Worm (Caenorhabditis elegans) whole organism, L2 larva: Measurements from ENCODE around the gene Y54E2A.8.

Experiments
- F13H6.1 ChIP-seq: sonication (generic microtip); optimal IDR thresholded peaks from 2 replicates; lab custom pipeline; 2016; ENCODE audit warnings: missing genetic modification characterization, missing compliant biosample characterization
- R02D3.7 ChIP-seq: fragments of 150-350 bp; optimal IDR thresholded peaks from 2 replicates; lab custom pipeline; 2014; ENCODE audit warnings: missing biosample characterization, missing genetic modification characterization
- alr-1 ChIP-seq: fragments of 150-350 bp; optimal IDR thresholded peaks from 2 replicates; lab custom pipeline; 2014; ENCODE audit warnings: missing biosample characterization, missing genetic modification characterization
- ceh-16 ChIP-seq: fragments of 150-350 bp; optimal IDR thresholded peaks from 2 replicates; lab custom pipeline; 2014; ENCODE audit warnings: missing biosample characterization, missing genetic modification characterization
- crh-2 ChIP-seq: sonication (generic microtip); optimal IDR thresholded peaks from 2 replicates; lab custom pipeline; 2017; ENCODE audit warnings: missing biosample characterization, missing genetic modification characterization
- dmd-4 ChIP-seq: sonication (generic microtip); optimal IDR thresholded peaks from 2 replicates; lab custom pipeline; 2017; ENCODE audit warnings: missing biosample characterization, missing genetic modification characterization
- elt-1 ChIP-seq: fragments of 150-350 bp; optimal IDR thresholded peaks from 2 replicates; lab custom pipeline; 2014; ENCODE audit warnings: missing biosample characterization, missing genetic modification characterization
- elt-3 ChIP-seq: sonication (generic microtip); optimal IDR thresholded peaks from 2 replicates; lab custom pipeline; 2017; ENCODE audit warnings: missing biosample characterization, missing genetic modification characterization
- gmeb-1 ChIP-seq: fragments of 150-350 bp; optimal IDR thresholded peaks from 2 replicates; lab custom pipeline; 2014; ENCODE audit warnings: missing biosample characterization, missing genetic modification characterization
- lin-11 ChIP-seq: fragments of 150-350 bp; sonication (generic microtip); optimal IDR thresholded peaks from 2 replicates; lab custom pipeline; 2014; ENCODE audit warnings: missing biosample characterization, missing genetic modification characterization, inconsistent platforms, mixed read lengths
- lin-13 ChIP-seq: fragments of 150-350 bp; optimal IDR thresholded peaks from 2 replicates; lab custom pipeline; 2014; ENCODE audit warnings: missing biosample characterization, missing genetic modification reagents, missing genetic modification characterization
- lin-39 ChIP-seq: fragments of 150-350 bp; optimal IDR thresholded peaks from 2 replicates; lab custom pipeline; 2014; ENCODE audit warnings: missing biosample characterization, missing genetic modification reagents, missing genetic modification characterization
- mdl-1 ChIP-seq, 2 experiments: fragments of 150-350 bp in 1 of 2; sonication (generic microtip) in 1 of 2; optimal IDR thresholded peaks; 2 replicates each; lab custom pipeline; 2017; ENCODE audit warnings: missing biosample characterization in 2 of 2, missing genetic modification characterization in 2 of 2
- nhr-11 ChIP-seq: fragments of 150-350 bp; optimal IDR thresholded peaks from 2 replicates; lab custom pipeline; 2014; ENCODE audit warnings: missing biosample characterization, missing genetic modification characterization
- nhr-12 ChIP-seq: fragments of 150-350 bp; optimal IDR thresholded peaks from 2 replicates; lab custom pipeline; 2014; ENCODE audit warnings: missing biosample characterization, missing genetic modification characterization
- nhr-129 ChIP-seq: fragments of 150-350 bp; optimal IDR thresholded peaks from 2 replicates; lab custom pipeline; 2014; ENCODE audit warnings: missing biosample characterization, missing genetic modification characterization
- nhr-21 ChIP-seq: fragments of 150-350 bp; optimal IDR thresholded peaks from 2 replicates; lab custom pipeline; 2014; ENCODE audit warnings: missing biosample characterization, missing genetic modification characterization
- nhr-23 ChIP-seq: fragments of 150-350 bp; optimal IDR thresholded peaks from 2 replicates; lab custom pipeline; 2014; ENCODE audit warnings: missing biosample characterization, missing genetic modification reagents, missing genetic modification characterization
- nhr-77 ChIP-seq: fragments of 150-350 bp; optimal IDR thresholded peaks from 2 replicates; lab custom pipeline; 2014; ENCODE audit warnings: missing biosample characterization, missing genetic modification characterization
- peb-1 ChIP-seq: fragments of 150-350 bp; optimal IDR thresholded peaks from 2 replicates; lab custom pipeline; 2014; ENCODE audit warnings: missing biosample characterization, missing genetic modification characterization
- sem-4 ChIP-seq: fragments of 150-350 bp; optimal IDR thresholded peaks from 2 replicates; lab custom pipeline; 2014; ENCODE audit warnings: missing biosample characterization, missing genetic modification reagents, missing genetic modification characterization
- skn-1 ChIP-seq: sonication (generic microtip); optimal IDR thresholded peaks from 2 replicates; lab custom pipeline; 2017; ENCODE audit warnings: missing biosample characterization, missing genetic modification characterization
- sma-9 ChIP-seq, 2 experiments: fragments of 150-350 bp in 1 of 2; sonication (generic microtip) in 1 of 2; optimal IDR thresholded peaks; 2 replicates each; lab custom pipeline; 2014 to 2016; ENCODE audit warnings: missing genetic modification characterization in 2 of 2, mild to moderate bottlenecking in 1 of 2, missing biosample characterization in 1 of 2, missing compliant biosample characterization in 1 of 2, missing genetic modification reagents in 1 of 2, moderate library complexity in 1 of 2
- snpc-4 ChIP-seq: fragments of 150-350 bp; optimal IDR thresholded peaks from 2 replicates; lab custom pipeline; 2014; ENCODE audit warnings: missing biosample characterization, missing genetic modification characterization
- unc-39 ChIP-seq: fragments of 150-350 bp; optimal IDR thresholded peaks from 2 replicates; lab custom pipeline; 2014; ENCODE audit warnings: missing biosample characterization, missing genetic modification characterization
- unc-55 ChIP-seq: fragments of 150-350 bp; sonication (generic microtip); optimal IDR thresholded peaks from 3 replicates; lab custom pipeline; 2014; ENCODE audit warnings: missing biosample characterization, missing genetic modification reagents, missing genetic modification characterization
- ztf-4 ChIP-seq: fragments of 150-350 bp; optimal IDR thresholded peaks from 2 replicates; lab custom pipeline; 2014; ENCODE audit warnings: missing biosample characterization, missing genetic modification characterization

Gene Y54E2A.8

DNA sequence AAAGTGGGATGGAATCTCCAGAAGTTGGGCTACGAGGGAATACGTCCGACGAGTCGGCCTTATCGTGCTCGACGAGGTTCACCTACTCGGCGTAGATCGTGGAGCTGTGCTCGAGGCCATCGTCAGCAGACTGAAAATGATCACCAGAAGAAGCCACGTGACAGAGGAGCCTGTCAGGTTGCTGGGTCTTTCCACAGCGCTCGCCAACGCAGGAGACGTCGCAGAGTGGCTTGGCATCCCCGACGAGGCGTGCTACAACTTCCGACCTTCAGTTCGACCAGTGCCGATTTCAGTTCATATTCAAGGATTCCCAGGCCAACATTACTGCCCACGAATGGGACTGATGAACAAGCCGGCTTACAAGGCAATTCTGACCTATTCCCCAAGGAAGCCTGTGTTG lies 7.0 kb upstream of the Y54E2A.8 start:
- TF ChIP-seq F13H6.1 (tag; lab: Kevin White, UChicago) (no peak), lin-39 (tag; lab: Kevin White, UChicago) (no peak), peb-1 (tag; lab: Kevin White, UChicago) (no peak), dmd-4 (tag; lab: Kevin White, UChicago) (no peak), nhr-77 (tag; lab: Kevin White, UChicago) (no peak), R02D3.7 (tag; lab: Kevin White, UChicago) (no peak), lin-13 (GFP tag; lab: Kevin White, UChicago) (no peak), nhr-11 (tag; lab: Kevin White, UChicago) (no peak), lin-11 (no peak), ceh-16 (tag; lab: Kevin White, UChicago) (no peak)

DNA sequence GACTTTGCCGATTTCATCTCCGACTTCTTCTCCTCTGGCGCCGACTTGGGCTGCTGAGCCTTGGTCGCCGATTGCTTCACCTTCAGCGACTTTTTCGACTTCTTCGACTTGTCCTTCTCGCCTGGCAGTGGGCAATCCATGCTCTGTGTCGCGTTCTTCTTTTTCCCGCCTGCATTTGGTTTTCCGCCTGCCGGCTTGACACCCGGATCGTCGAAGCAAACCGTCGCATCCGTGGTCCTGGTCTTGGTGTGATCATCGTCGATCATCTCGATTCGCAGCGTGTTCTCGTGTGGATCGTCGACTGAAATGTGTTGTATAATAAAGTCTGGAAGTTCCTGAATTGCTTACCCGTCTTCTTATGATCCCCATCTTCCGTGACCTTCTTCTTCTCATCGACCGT lies 6.0 kb upstream of the Y54E2A.8 start:
- TF ChIP-seq nhr-23 (no peak), nhr-11 (tag; lab: Kevin White, UChicago) (no peak), alr-1 (no peak), elt-1 (tag; lab: Kevin White, UChicago) (no peak), nhr-12 (tag; lab: Kevin White, UChicago) (no peak), F13H6.1 (tag; lab: Kevin White, UChicago) (no peak)
- TF ChIP-seq, all 48 proteins: peak for 0

DNA sequence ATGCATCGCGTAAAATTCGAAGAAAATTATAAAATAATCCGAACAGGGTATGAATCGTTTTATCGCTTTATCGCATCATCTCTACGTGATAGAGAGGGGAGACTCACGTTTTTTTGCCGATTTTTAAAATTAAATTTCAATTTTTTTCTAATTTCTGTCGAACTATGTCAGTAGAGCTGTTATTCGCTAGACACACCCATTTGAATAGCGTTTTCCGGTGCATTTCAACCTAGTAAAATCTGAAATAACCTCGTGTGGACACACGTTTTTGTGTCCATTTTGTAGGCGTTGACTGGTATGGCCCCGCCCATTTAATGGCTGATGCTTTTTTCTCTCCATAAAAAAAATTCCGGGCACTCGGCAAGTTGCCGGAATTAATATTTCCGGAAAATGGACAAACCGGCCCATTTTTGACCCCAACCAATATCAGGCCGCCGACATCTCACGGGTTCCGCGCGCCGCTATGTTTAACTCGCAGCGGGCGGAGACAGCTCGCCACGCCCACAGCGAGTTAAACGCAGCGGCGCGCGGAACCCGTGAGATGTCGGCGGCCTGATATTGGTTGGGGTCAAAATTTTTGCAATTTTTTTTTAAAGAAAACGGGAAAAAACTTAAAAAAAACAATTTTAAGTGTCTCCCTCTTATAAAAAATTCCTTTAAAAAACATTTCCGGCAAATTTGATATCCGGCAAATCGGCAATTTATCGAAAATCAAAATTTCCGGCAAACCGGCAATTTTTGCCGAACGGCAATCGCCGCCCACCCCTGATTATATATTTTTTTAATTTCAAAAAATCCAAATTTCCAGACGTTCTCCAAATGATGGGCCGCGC lies 5.0 kb upstream of the Y54E2A.8 start, which contains the start of gene Y54E2A.7:
Gene Y54E2A.7 (minus strand): TSS at position 51 of the 833 bp plus-strand sequence.
- TF ChIP-seq ztf-4 (tag; lab: Kevin White, UChicago) (no peak), mdl-1 (tag; optimal IDR thresholded peaks at IDR 0.05; lab: Kevin White, UChicago) (no peak), peb-1 (tag; lab: Kevin White, UChicago) (no peak), sem-4 (tag; lab: Kevin White, UChicago) (no peak), elt-3 (no peak), gmeb-1 (tag; lab: Kevin White, UChicago) (no peak), skn-1 (tag; lab: Kevin White, UChicago) (no peak)

DNA sequence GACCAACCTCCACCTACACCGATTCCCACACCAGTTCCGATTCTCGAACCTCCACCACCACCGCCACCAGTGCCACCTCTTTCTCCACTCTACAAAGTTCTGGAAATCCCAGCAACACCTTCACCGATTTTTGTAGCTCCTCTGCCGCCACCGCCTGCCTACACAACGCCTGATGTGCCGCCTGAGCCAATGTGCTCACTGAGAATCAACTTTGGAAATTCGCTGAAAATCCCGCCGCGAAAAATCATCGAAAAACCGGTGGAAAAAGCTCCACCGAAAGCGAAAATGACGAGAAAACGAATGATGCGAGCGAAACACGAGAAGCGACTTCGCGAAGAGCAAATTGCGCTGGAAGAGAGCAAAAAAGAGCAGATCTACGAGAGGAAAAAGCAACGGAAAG lies 1.7 kb downstream of the Y54E2A.8 start:
- no peak for TF ChIP-seq peb-1 (tag; lab: Kevin White, UChicago)
- TF ChIP-seq ztf-4 (tag; lab: Kevin White, UChicago): no peak
- no peak for TF ChIP-seq sem-4 (tag; lab: Kevin White, UChicago)
- no peak for TF ChIP-seq crh-2 (tag; lab: Kevin White, UChicago)

DNA sequence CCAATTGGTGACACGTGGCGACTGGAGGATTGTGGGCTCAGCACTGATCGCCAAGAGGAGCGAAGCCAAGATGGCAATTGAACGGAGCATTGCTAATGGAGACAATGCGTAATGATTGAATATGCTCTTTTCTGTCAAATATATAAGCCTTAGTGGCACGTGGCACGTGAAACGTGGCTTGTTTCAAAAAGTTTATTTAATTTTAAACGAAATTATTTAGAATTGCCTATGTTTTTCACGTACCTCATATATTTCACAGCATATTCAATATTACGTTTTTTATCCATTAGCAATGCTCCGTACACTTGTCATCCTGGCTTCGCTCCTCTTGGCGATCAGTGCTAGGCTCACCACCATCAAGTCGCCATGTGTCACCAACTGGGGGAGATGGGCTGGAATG lies 7.8 kb downstream of the Y54E2A.8 start, which contains the start of gene Y54E2A.9:
Gene Y54E2A.9 (minus strand): TSS at position 101 of the 400 bp plus-strand sequence.
- TF ChIP-seq unc-39 (tag; lab: Kevin White, UChicago) (no peak), ztf-4 (tag; lab: Kevin White, UChicago) (no peak), snpc-4 (tag; lab: Kevin White, UChicago) (no peak), lin-11 (no peak), gmeb-1 (tag; lab: Kevin White, UChicago) (no peak), sma-9 (GFP tag; optimal IDR thresholded peaks at IDR 0.05; lab: Kevin White, UChicago) (no peak), sma-9 (tag; optimal IDR thresholded peaks at IDR 0.05; lab: Kevin White, UChicago) (no peak), nhr-11 (tag; lab: Kevin White, UChicago) (no peak), ceh-16 (tag; lab: Kevin White, UChicago) (no peak), R02D3.7 (tag; lab: Kevin White, UChicago) (no peak), skn-1 (tag; lab: Kevin White, UChicago) (no peak)

DNA sequence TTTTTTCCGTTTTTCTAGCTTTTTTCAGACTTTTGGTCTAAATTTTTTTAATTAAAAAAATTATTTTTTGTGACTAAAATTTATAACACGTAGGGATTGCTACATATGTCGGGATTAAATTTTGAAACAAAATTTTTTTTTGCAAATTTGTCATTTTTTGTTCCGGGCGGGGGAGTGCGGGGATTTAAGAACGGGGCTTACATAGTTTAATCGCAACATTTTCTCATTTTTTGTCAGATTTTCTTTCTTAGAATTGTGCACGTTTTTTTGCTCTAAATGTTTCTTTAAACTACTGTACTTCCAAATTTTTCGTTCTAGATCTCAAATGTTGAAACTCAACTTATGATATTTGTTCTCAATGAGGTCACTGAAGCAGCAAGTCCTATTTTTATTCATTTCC lies 12.6 kb downstream of the Y54E2A.8 start, which contains the start of gene Y54E2A.10:
Gene Y54E2A.10 (plus strand): TSS at position 301 of the 400 bp plus-strand sequence.
- TF ChIP-seq elt-3: no peak
- no peak for TF ChIP-seq unc-39 (tag; lab: Kevin White, UChicago)
- TF ChIP-seq unc-55 (GFP tag; lab: Kevin White, UChicago): peak; percentile 4

DNA sequence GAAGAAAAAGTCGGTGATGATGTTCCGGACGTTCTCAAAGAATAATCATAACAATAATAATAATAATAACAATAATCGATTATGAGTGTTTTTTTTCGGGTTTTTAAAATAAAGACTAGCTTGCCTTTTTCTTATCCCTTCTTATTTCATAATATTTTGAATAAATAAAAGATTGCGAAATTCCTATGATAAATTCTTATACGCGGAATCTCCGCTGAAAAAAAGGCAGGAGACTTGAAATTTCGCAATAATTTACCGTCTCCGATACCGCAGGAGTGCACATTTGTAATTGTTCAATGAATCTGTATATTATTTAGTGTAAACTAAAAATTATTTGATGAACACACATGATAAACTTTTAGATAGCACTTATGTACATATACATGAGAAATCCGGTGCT lies 14.3 kb downstream of the Y54E2A.8 start:
- TF ChIP-seq unc-55 (GFP tag; lab: Kevin White, UChicago) (peak; percentile 84), peb-1 (tag; lab: Kevin White, UChicago) (no peak), nhr-129 (tag; lab: Kevin White, UChicago) (no peak), F13H6.1 (tag; lab: Kevin White, UChicago) (no peak), nhr-21 (tag; lab: Kevin White, UChicago) (no peak)
